Fruit fly (Drosophila melanogaster) whole organism, embryonic: ENCODE results near the gene CG1628.
A peak's percentile ranks its signal among the peaks of the same experiment; 100 is the strongest.

Experiments
- Atf6 ChIP-seq: fragments of 200-800 bp; sonication (Bioruptor generic); IDR thresholded peaks from 2 replicates; pipeline ENCODE4 v1.3.6; 2022; ENCODE audit warnings: missing biosample characterization, missing genetic modification characterization
- CG10209 ChIP-seq: fragments of 200-800 bp; sonication (Bioruptor generic); optimal IDR thresholded peaks from 3 replicates; lab custom pipeline; 2017; ENCODE audit warnings: missing biosample characterization, mild to moderate bottlenecking, missing genetic modification characterization, missing genetic modification reagents
- CG11696 ChIP-seq: fragments of 200-800 bp; sonication (Bioruptor generic); IDR thresholded peaks from 2 replicates; pipeline ENCODE4 v1.3.6; 2022; ENCODE audit warnings: missing biosample characterization, missing genetic modification characterization
- CG11723 ChIP-seq: fragments of 200-800 bp; sonication (Bioruptor generic); optimal IDR thresholded peaks from 2 replicates; lab custom pipeline; 2017; ENCODE audit warnings: missing biosample characterization, mild to moderate bottlenecking, missing genetic modification characterization
- CG12942 ChIP-seq: fragments of 200-800 bp; sonication (Bioruptor generic); optimal IDR thresholded peaks from 3 replicates; lab custom pipeline; 2016; ENCODE audit warnings: missing biosample characterization, missing genetic modification characterization
- CG13296 ChIP-seq: fragments of 200-800 bp; sonication (Bioruptor generic); optimal IDR thresholded peaks from 3 replicates; lab custom pipeline; 2018; ENCODE audit warnings: missing biosample characterization, mild to moderate bottlenecking, missing genetic modification characterization
- CG15269 ChIP-seq: fragments of 200-800 bp; sonication (Bioruptor generic); optimal IDR thresholded peaks from 2 replicates; lab custom pipeline; 2018; ENCODE audit warnings: missing biosample characterization, mild to moderate bottlenecking, missing genetic modification characterization, moderate library complexity
- CG15601 ChIP-seq: fragments of 200-800 bp; sonication (Bioruptor generic); optimal IDR thresholded peaks from 3 replicates; lab custom pipeline; 2019; ENCODE audit warnings: missing biosample characterization, mild to moderate bottlenecking, missing genetic modification characterization, moderate library complexity
- CG17361 ChIP-seq: fragments of 200-800 bp; sonication (Bioruptor generic); IDR thresholded peaks from 3 replicates; pipeline ENCODE4 v1.3.6; 2022; ENCODE audit warnings: missing biosample characterization, missing genetic modification characterization
- CG2202 ChIP-seq: fragments of 200-800 bp; sonication (Bioruptor generic); optimal IDR thresholded peaks from 2 replicates; lab custom pipeline; 2018; ENCODE audit warnings: missing biosample characterization, mild to moderate bottlenecking, missing genetic modification characterization
- CG30431 ChIP-seq: fragments of 200-800 bp; sonication (Bioruptor generic); optimal IDR thresholded peaks from 2 replicates; lab custom pipeline; 2017; ENCODE audit warnings: missing biosample characterization, missing genetic modification characterization
- CG32532 ChIP-seq: fragments of 200-800 bp; sonication (Bioruptor generic); IDR thresholded peaks from 2 replicates; pipeline ENCODE4 v1.3.6; 2022; ENCODE audit warnings: missing biosample characterization, missing genetic modification characterization
- CG3281 ChIP-seq: fragments of 200-800 bp; sonication (Bioruptor generic); optimal IDR thresholded peaks from 3 replicates; lab custom pipeline; 2017; ENCODE audit warnings: missing biosample characterization, mild to moderate bottlenecking, missing genetic modification characterization
- CG3407 ChIP-seq: fragments of 200-800 bp; sonication (Bioruptor generic); optimal IDR thresholded peaks from 2 replicates; lab custom pipeline; 2018; ENCODE audit warnings: missing biosample characterization, mild to moderate bottlenecking, missing genetic modification characterization
- CG3995 ChIP-seq: fragments of 200-800 bp; sonication (Bioruptor generic); optimal IDR thresholded peaks from 3 replicates; lab custom pipeline; 2016; ENCODE audit warnings: missing biosample characterization, missing genetic modification characterization
- CG4328 ChIP-seq: fragments of 200-800 bp; sonication (Bioruptor generic); optimal IDR thresholded peaks from 3 replicates; lab custom pipeline; 2017; ENCODE audit warnings: missing biosample characterization, missing genetic modification reagents, missing genetic modification characterization
- CG4820 ChIP-seq: fragments of 200-800 bp; sonication (Bioruptor generic); optimal IDR thresholded peaks from 3 replicates; lab custom pipeline; 2016; ENCODE audit warnings: missing biosample characterization, missing genetic modification characterization
- CG6175 ChIP-seq: fragments of 200-800 bp; sonication (Bioruptor generic); IDR thresholded peaks from 3 replicates; pipeline ENCODE4 v1.3.6; 2022; ENCODE audit warnings: missing biosample characterization, missing genetic modification characterization
- CG9817 ChIP-seq: fragments of 200-800 bp; sonication (Bioruptor generic); optimal IDR thresholded peaks from 2 replicates; lab custom pipeline; 2018; ENCODE audit warnings: missing biosample characterization, mild to moderate bottlenecking, missing genetic modification characterization, moderate library complexity
- Dad ChIP-seq: fragments of 200-800 bp; sonication (Bioruptor generic); optimal IDR thresholded peaks from 3 replicates; lab custom pipeline; 2016; ENCODE audit warnings: missing biosample characterization, missing genetic modification characterization
- Hmr ChIP-seq: fragments of 200-800 bp; sonication (Bioruptor generic); optimal IDR thresholded peaks from 3 replicates; lab custom pipeline; 2017; ENCODE audit warnings: mild to moderate bottlenecking, missing biosample characterization, missing genetic modification reagents, missing genetic modification characterization
- Hmx ChIP-seq: fragments of 200-800 bp; sonication (Bioruptor generic); optimal IDR thresholded peaks from 2 replicates; lab custom pipeline; 2016; ENCODE audit warnings: missing biosample characterization, missing genetic modification characterization
- Mes4 ChIP-seq: fragments of 200-800 bp; sonication (Bioruptor generic); optimal IDR thresholded peaks from 2 replicates; lab custom pipeline; 2016; ENCODE audit warnings: missing biosample characterization, missing genetic modification characterization
- Neu2 ChIP-seq: fragments of 200-800 bp; sonication (Bioruptor generic); optimal IDR thresholded peaks from 3 replicates; lab custom pipeline; 2016; ENCODE audit warnings: missing biosample characterization, missing genetic modification characterization, borderline replicate concordance
- NfI ChIP-seq: fragments of 200-800 bp; sonication (Bioruptor generic); optimal IDR thresholded peaks from 3 replicates; lab custom pipeline; 2018; ENCODE audit warnings: missing biosample characterization, mild to moderate bottlenecking, missing genetic modification characterization, moderate library complexity
- Opbp ChIP-seq: fragments of 200-800 bp; sonication (Bioruptor generic); IDR thresholded peaks from 3 replicates; pipeline ENCODE4 v1.3.6; 2022; ENCODE audit warnings: missing biosample characterization, missing genetic modification characterization; ENCODE audit not compliant: partially characterized antibody
- Optix ChIP-seq: fragments of 200-800 bp; sonication (Bioruptor generic); IDR thresholded peaks from 3 replicates; pipeline ENCODE4 v1.3.6; 2022; ENCODE audit warnings: missing biosample characterization, missing genetic modification characterization
- Tbp ChIP-seq: fragments of >200 bp; optimal IDR thresholded peaks from 2 replicates; lab custom pipeline; 2018; ENCODE audit warnings: missing biosample characterization, missing genetic modification characterization
- Usf ChIP-seq: fragments of 200-800 bp; sonication (Bioruptor generic); optimal IDR thresholded peaks from 2 replicates; lab custom pipeline; 2017; ENCODE audit warnings: missing genotype, missing biosample characterization, missing genetic modification characterization
- al ChIP-seq: fragments of 200-800 bp; sonication (Bioruptor generic); IDR thresholded peaks from 2 replicates; pipeline ENCODE4 v1.3.6; 2022; ENCODE audit warnings: missing biosample characterization, missing genetic modification characterization
- ap ChIP-seq: fragments of 200-800 bp; sonication (Bioruptor generic); IDR thresholded peaks from 2 replicates; pipeline ENCODE4 v1.3.6; 2022; ENCODE audit warnings: missing biosample characterization, missing genetic modification characterization
- ase ChIP-seq: fragments of 200-800 bp; sonication (Bioruptor generic); IDR thresholded peaks from 3 replicates; pipeline ENCODE4 v1.3.6; 2022; ENCODE audit warnings: missing biosample characterization, missing genetic modification characterization
- bigmax ChIP-seq: fragments of 200-800 bp; sonication (Bioruptor generic); optimal IDR thresholded peaks from 2 replicates; lab custom pipeline; 2018; ENCODE audit warnings: missing biosample characterization, mild to moderate bottlenecking, missing genetic modification characterization
- cg ChIP-seq: fragments of 200-800 bp; sonication (Bioruptor generic); optimal IDR thresholded peaks from 3 replicates; lab custom pipeline; 2019; ENCODE audit warnings: missing biosample characterization, mild to moderate bottlenecking, missing genetic modification characterization, moderate library complexity
- cwo ChIP-seq: fragments of 200-800 bp; sonication (Bioruptor generic); optimal IDR thresholded peaks from 3 replicates; lab custom pipeline; 2017; ENCODE audit warnings: missing biosample characterization, missing genetic modification characterization, mild to moderate bottlenecking, moderate library complexity, missing genetic modification reagents
- disco-r ChIP-seq: fragments of 200-800 bp; sonication (Bioruptor generic); optimal IDR thresholded peaks from 2 replicates; lab custom pipeline; 2016; ENCODE audit warnings: missing biosample characterization, missing genetic modification characterization
- fd3F ChIP-seq: fragments of 200-800 bp; sonication (Bioruptor generic); optimal IDR thresholded peaks from 2 replicates; lab custom pipeline; 2018; ENCODE audit warnings: missing biosample characterization, mild to moderate bottlenecking, missing genetic modification characterization, moderate library complexity
- fd96Cb ChIP-seq: fragments of 200-800 bp; sonication (Bioruptor generic); optimal IDR thresholded peaks from 2 replicates; lab custom pipeline; 2018; ENCODE audit warnings: missing biosample characterization, mild to moderate bottlenecking, missing genetic modification characterization, moderate library complexity
- fu2 ChIP-seq: fragments of 200-800 bp; sonication (Bioruptor generic); optimal IDR thresholded peaks from 2 replicates; lab custom pipeline; 2016; ENCODE audit warnings: missing biosample characterization, missing genetic modification characterization
- gce ChIP-seq: fragments of 200-800 bp; sonication (Bioruptor generic); IDR thresholded peaks from 3 replicates; pipeline ENCODE4 v1.3.6; 2022; ENCODE audit warnings: missing biosample characterization, missing genetic modification characterization
- ham ChIP-seq: fragments of 200-800 bp; sonication (Bioruptor generic); IDR thresholded peaks from 2 replicates; pipeline ENCODE4 v1.3.6; 2022; ENCODE audit warnings: missing biosample characterization, missing genetic modification characterization
- jing ChIP-seq: fragments of 200-800 bp; sonication (Bioruptor generic); optimal IDR thresholded peaks from 2 replicates; lab custom pipeline; 2018; ENCODE audit warnings: missing biosample characterization, mild to moderate bottlenecking, missing genetic modification characterization
- lab ChIP-seq: fragments of 200-800 bp; sonication (Bioruptor generic); optimal IDR thresholded peaks from 3 replicates; lab custom pipeline; 2017; ENCODE audit warnings: missing biosample characterization, missing genetic modification characterization, mild to moderate bottlenecking, moderate library complexity, missing genetic modification reagents
- p53 ChIP-seq: fragments of 200-800 bp; sonication (Bioruptor generic); optimal IDR thresholded peaks from 2 replicates; lab custom pipeline; 2016; ENCODE audit warnings: missing biosample characterization, missing genetic modification characterization
- rib ChIP-seq: fragments of 200-800 bp; sonication (Bioruptor generic); IDR thresholded peaks from 2 replicates; pipeline ENCODE4 v1.3.6; 2022; ENCODE audit warnings: missing biosample characterization, missing genetic modification characterization
- run ChIP-seq: fragments of 200-800 bp; sonication (Bioruptor generic); optimal IDR thresholded peaks from 3 replicates; lab custom pipeline; 2018; ENCODE audit warnings: missing biosample characterization, mild to moderate bottlenecking, missing genetic modification characterization
- salm ChIP-seq: fragments of 200-800 bp; sonication (Bioruptor generic); optimal IDR thresholded peaks from 2 replicates; lab custom pipeline; 2018; ENCODE audit warnings: missing biosample characterization, mild to moderate bottlenecking, missing genetic modification characterization
- scrt ChIP-seq: fragments of 200-800 bp; sonication (Bioruptor generic); optimal IDR thresholded peaks from 2 replicates; lab custom pipeline; 2018; ENCODE audit warnings: missing biosample characterization, mild to moderate bottlenecking, missing genetic modification characterization, moderate library complexity
- tio ChIP-seq: fragments of 200-800 bp; sonication (Bioruptor generic); optimal IDR thresholded peaks from 2 replicates; lab custom pipeline; 2017; ENCODE audit warnings: missing biosample characterization, missing genetic modification characterization, inconsistent platforms
- unc-4 ChIP-seq: fragments of 200-800 bp; sonication (Bioruptor generic); IDR thresholded peaks from 2 replicates; pipeline ENCODE4 v1.3.6; 2022; ENCODE audit warnings: missing biosample characterization, missing genetic modification characterization; ENCODE audit not compliant: partially characterized antibody

Gene CG1628

dm6 chrX:10602057-10602764 lies at the start of gene CG1628 (continued):
- TF ChIP-seq CG10209 (GFP tag; lab: Kevin White, UChicago) (no peak), rib (no peak), CG17361 (GFP tag; lab: Robert Waterston, UW) (peak; percentile 47; the same call in 2 of the 3 replicates), CG3407 (GFP tag; lab: Kevin White, UChicago) (no peak), salm (tag; lab: Kevin White, UChicago) (peak; percentile 25), Hmx (GFP tag; lab: Kevin White, UChicago) (no peak), CG11696 (GFP tag; lab: Robert Waterston, UW) (no peak), CG32532 (GFP tag; lab: Robert Waterston, UW) (no peak; the same call in 1 of the 2 replicates), CG11723 (GFP tag; lab: Kevin White, UChicago) (no peak), Hmr (GFP tag; lab: Kevin White, UChicago) (peak; percentile 32), fd96Cb (no peak), Usf (GFP tag; lab: Kevin White, UChicago) (no peak), CG3281 (GFP tag; lab: Kevin White, UChicago) (no peak), CG9817 (peak; percentile 17), CG4820 (GFP tag; lab: Kevin White, UChicago) (no peak), CG2202 (tag; lab: Kevin White, UChicago) (no peak), Opbp (GFP tag; lab: Robert Waterston, UW) (peak; percentile 61; the same call in 2 of the 3 replicates), scrt (peak; percentile 7), cg (no peak), Tbp (GFP tag; lab: Kevin White, UChicago) (no peak), CG30431 (no peak), Optix (0 out of 3 replicates have a peak, but pooled peaks have one; percentile 26), run (no peak), CG3995 (GFP tag; lab: Kevin White, UChicago) (no peak), CG6175 (GFP tag; lab: Robert Waterston, UW) (peak; percentile 100), Neu2 (GFP tag; lab: Kevin White, UChicago) (no peak), gce (GFP tag; lab: Robert Waterston, UW) (0 out of 3 replicates have a peak, but pooled peaks have one; percentile 43), ase (GFP tag; lab: Robert Waterston, UW) (no peak), lab (GFP tag; lab: Kevin White, UChicago) (peak; percentile 59), unc-4 (GFP tag; lab: Robert Waterston, UW) (no peak), cwo (GFP tag; lab: Kevin White, UChicago) (peak; percentile 19), CG4328 (GFP tag; lab: Kevin White, UChicago) (no peak), jing (GFP tag; lab: Kevin White, UChicago) (no peak), NfI (GFP tag; lab: Kevin White, UChicago) (no peak), CG15601 (peak; percentile 11), bigmax (GFP tag; lab: Kevin White, UChicago) (peak; percentile 33), Atf6 (GFP tag; lab: Robert Waterston, UW) (0 out of 2 replicates have a peak, but pooled peaks have one; percentile 48), Mes4 (GFP tag; lab: Kevin White, UChicago) (no peak), CG13296 (no peak), ap (GFP tag; lab: Robert Waterston, UW) (no peak), p53 (GFP tag; lab: Kevin White, UChicago) (no peak), al (GFP tag; lab: Robert Waterston, UW) (0 out of 2 replicates have a peak, but pooled peaks have one; percentile 8), CG12942 (no peak), tio (GFP tag; lab: Kevin White, UChicago) (no peak), disco-r (GFP tag; lab: Kevin White, UChicago) (no peak), fd3F (GFP tag; lab: Kevin White, UChicago) (no peak), Dad (GFP tag; lab: Kevin White, UChicago) (no peak), CG15269 (tag; lab: Kevin White, UChicago) (no peak), fu2 (GFP tag; lab: Kevin White, UChicago) (no peak), ham (GFP tag; lab: Robert Waterston, UW) (no peak)
